Worm (Caenorhabditis elegans) whole organism, midembryonic: Measurements from ENCODE around the gene aps-1.
A peak's percentile ranks its signal among the peaks of the same experiment; 100 is the strongest.

Experiments
- T22C8.4 ChIP-seq: fragments of 200-800 bp; sonication (Bioruptor generic); IDR thresholded peaks from 2 replicates; pipeline ENCODE4 v1.3.6; 2022; ENCODE audit warnings: missing genetic modification characterization, missing compliant biosample characterization
- cog-1 ChIP-seq: sonication (generic microtip); optimal IDR thresholded peaks from 2 replicates; lab custom pipeline; 2016; ENCODE audit warnings: missing genetic modification characterization, missing compliant biosample characterization
- flt-1 ChIP-seq: fragments of 200-800 bp; sonication (Bioruptor generic); IDR thresholded peaks from 2 replicates; pipeline ENCODE4 v1.3.6; 2022; ENCODE audit warnings: missing genetic modification characterization, missing compliant biosample characterization
- klf-2 ChIP-seq: fragments of 200-800 bp; sonication (Bioruptor generic); conservative IDR thresholded peaks from 2 replicates; pipeline ENCODE4 v1.3.6; 2022; ENCODE audit warnings: missing genetic modification reagents, missing genetic modification characterization, missing compliant biosample characterization
- med-1 ChIP-seq: sonication (generic microtip); optimal IDR thresholded peaks from 2 replicates; lab custom pipeline; 2017; ENCODE audit warnings: missing genetic modification characterization, mild to moderate bottlenecking, missing compliant biosample characterization, antibody characterized with exemption, missing genetic modification reagents; ENCODE audit not compliant: insufficient read depth
- ref-1 ChIP-seq: fragments of 200-800 bp; sonication (Bioruptor generic); conservative IDR thresholded peaks from 2 replicates; pipeline ENCODE4 v1.3.6; 2022; ENCODE audit warnings: missing genetic modification reagents, missing genetic modification characterization, missing compliant biosample characterization
- tab-1 ChIP-seq: fragments of 200-800 bp; sonication (Bioruptor generic); IDR thresholded peaks from 2 replicates; pipeline ENCODE4 v1.3.6; 2022; ENCODE audit warnings: missing genetic modification characterization, missing compliant biosample characterization
- ztf-23 ChIP-seq: fragments of 200-800 bp; sonication (Bioruptor generic); IDR thresholded peaks from 2 replicates; pipeline ENCODE4 v1.3.6; 2022; ENCODE audit warnings: missing genetic modification reagents, missing genetic modification characterization, missing compliant biosample characterization
- ztf-29 ChIP-seq: fragments of 200-800 bp; sonication (Bioruptor generic); IDR thresholded peaks from 2 replicates; pipeline ENCODE4 v1.3.6; 2022; ENCODE audit warnings: missing genetic modification reagents, missing genetic modification characterization, missing compliant biosample characterization

aps-1 gene

ce11 chrV:6017630-6018029 lies at the start of gene aps-1, which contains the start of gene rpt-2:
Gene aps-1, plus strand, starts transcription at chrV:6017970.
Gene rpt-2, minus strand, starts transcription at chrV:6017669.
- no peak for TF ChIP-seq ref-1 (GFP tag; lab: Robert Waterston, UW)
- no peak for TF ChIP-seq med-1 (GFP tag; lab: Kevin White, UChicago)
- no peak for TF ChIP-seq ztf-23
- no peak for TF ChIP-seq T22C8.4 (GFP tag; lab: Robert Waterston, UW)
- TF ChIP-seq tab-1 (GFP tag; lab: Robert Waterston, UW): no peak
- no peak for TF ChIP-seq klf-2 (GFP tag; lab: Robert Waterston, UW)
- no peak for TF ChIP-seq ztf-29 (GFP tag; lab: Robert Waterston, UW)
- TF ChIP-seq cog-1 (tag; lab: Kevin White, UChicago): peak; percentile 61
- TF ChIP-seq flt-1 (GFP tag; lab: Robert Waterston, UW): no peak

ce11 chrV:5972582-5972981 lies 45.2 kb upstream of the aps-1 start:
- TF ChIP-seq T22C8.4 (GFP tag; lab: Robert Waterston, UW) (no peak), tab-1 (GFP tag; lab: Robert Waterston, UW) (no peak), ztf-23 (no peak), med-1 (GFP tag; lab: Kevin White, UChicago) (no peak)

ce11 chrV:5973713-5974112 lies 44.1 kb upstream of the aps-1 start:
- TF ChIP-seq klf-2 (GFP tag; lab: Robert Waterston, UW): no peak
- TF ChIP-seq ztf-29 (GFP tag; lab: Robert Waterston, UW): no peak
- no peak for TF ChIP-seq ztf-23
- TF ChIP-seq tab-1 (GFP tag; lab: Robert Waterston, UW): no peak
- no peak for TF ChIP-seq ref-1 (GFP tag; lab: Robert Waterston, UW)
- TF ChIP-seq flt-1 (GFP tag; lab: Robert Waterston, UW): no peak
- no peak for TF ChIP-seq T22C8.4 (GFP tag; lab: Robert Waterston, UW)
- TF ChIP-seq med-1 (GFP tag; lab: Kevin White, UChicago): no peak
- no peak for TF ChIP-seq cog-1 (tag; lab: Kevin White, UChicago)

DNA sequence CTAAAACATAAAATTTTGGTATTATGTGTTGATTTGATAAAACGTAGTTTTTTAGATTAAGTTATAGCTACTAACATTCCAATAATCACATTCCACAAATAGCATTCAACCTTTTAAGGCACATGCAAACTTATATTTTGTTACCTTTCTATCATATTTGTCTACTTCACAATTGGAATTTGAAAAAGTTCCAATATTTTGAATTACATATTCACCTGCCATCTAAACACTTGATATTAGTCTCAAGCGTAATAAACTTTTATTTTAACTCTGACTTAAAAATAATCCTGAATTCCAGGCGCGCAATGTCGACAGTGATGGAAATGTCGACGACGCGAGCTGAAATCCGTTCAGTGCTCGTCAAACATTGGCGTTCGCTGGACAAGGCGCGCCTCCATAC lies 42.0 kb upstream of the aps-1 start, which contains the start of gene acy-2:
acy-2 (plus strand) TSS at position 301 of the 400 bp plus-strand sequence.
- TF ChIP-seq T22C8.4 (GFP tag; lab: Robert Waterston, UW): no peak
- TF ChIP-seq ztf-29 (GFP tag; lab: Robert Waterston, UW): no peak
- no peak for TF ChIP-seq klf-2 (GFP tag; lab: Robert Waterston, UW)
- no peak for TF ChIP-seq med-1 (GFP tag; lab: Kevin White, UChicago)
- no peak for TF ChIP-seq cog-1 (tag; lab: Kevin White, UChicago)

DNA sequence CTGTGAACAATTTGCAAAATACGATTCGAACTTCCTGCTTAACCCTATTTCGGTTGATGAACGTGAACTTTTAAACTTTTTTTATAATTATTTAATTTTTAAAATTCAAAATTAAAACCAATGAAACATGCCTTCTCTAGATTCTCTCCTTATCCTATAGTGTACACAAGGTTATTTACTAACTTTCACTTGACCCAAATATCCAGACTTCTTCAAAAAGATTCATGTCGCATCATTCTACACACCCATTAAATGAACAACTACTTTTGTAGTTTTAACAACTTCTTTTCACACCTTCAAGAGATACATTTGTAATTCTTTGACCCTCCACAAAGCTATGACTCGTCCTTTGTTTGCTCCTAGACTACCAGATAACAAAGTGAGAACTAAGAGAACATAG lies 35.0 kb upstream of the aps-1 start:
- TF ChIP-seq ztf-23: no peak
- no peak for TF ChIP-seq ref-1 (GFP tag; lab: Robert Waterston, UW)
- TF ChIP-seq T22C8.4 (GFP tag; lab: Robert Waterston, UW): no peak
- no peak for TF ChIP-seq flt-1 (GFP tag; lab: Robert Waterston, UW)
- TF ChIP-seq cog-1 (tag; lab: Kevin White, UChicago): no peak
- no peak for TF ChIP-seq tab-1 (GFP tag; lab: Robert Waterston, UW)
- no peak for TF ChIP-seq med-1 (GFP tag; lab: Kevin White, UChicago)
- TF ChIP-seq ztf-29 (GFP tag; lab: Robert Waterston, UW): no peak
- TF ChIP-seq klf-2 (GFP tag; lab: Robert Waterston, UW): no peak

ce11 chrV:5983380-5983779 lies 34.4 kb upstream of the aps-1 start, which contains the start of gene dhs-16:
Gene dhs-16, plus strand, starts transcription at chrV:5983745.
- TF ChIP-seq ztf-23: no peak
- no peak for TF ChIP-seq flt-1 (GFP tag; lab: Robert Waterston, UW)
- no peak for TF ChIP-seq cog-1 (tag; lab: Kevin White, UChicago)
- no peak for TF ChIP-seq tab-1 (GFP tag; lab: Robert Waterston, UW)
- TF ChIP-seq T22C8.4 (GFP tag; lab: Robert Waterston, UW): no peak
- no peak for TF ChIP-seq ztf-29 (GFP tag; lab: Robert Waterston, UW)
- no peak for TF ChIP-seq med-1 (GFP tag; lab: Kevin White, UChicago)
- no peak for TF ChIP-seq klf-2 (GFP tag; lab: Robert Waterston, UW)
- TF ChIP-seq ref-1 (GFP tag; lab: Robert Waterston, UW): no peak

ce11 chrV:5984244-5984643 lies 33.5 kb upstream of the aps-1 start:
- no peak for TF ChIP-seq cog-1 (tag; lab: Kevin White, UChicago)
- TF ChIP-seq flt-1 (GFP tag; lab: Robert Waterston, UW): no peak
- TF ChIP-seq tab-1 (GFP tag; lab: Robert Waterston, UW): no peak
- no peak for TF ChIP-seq ztf-29 (GFP tag; lab: Robert Waterston, UW)
- TF ChIP-seq med-1 (GFP tag; lab: Kevin White, UChicago): no peak
- no peak for TF ChIP-seq T22C8.4 (GFP tag; lab: Robert Waterston, UW)
- no peak for TF ChIP-seq ref-1 (GFP tag; lab: Robert Waterston, UW)
- no peak for TF ChIP-seq klf-2 (GFP tag; lab: Robert Waterston, UW)
- no peak for TF ChIP-seq ztf-23

ce11 chrV:5986755-5987154 lies 31.0 kb upstream of the aps-1 start, which contains the start of gene C10F3.7:
Gene C10F3.7, minus strand, starts transcription at chrV:5986855.
- TF ChIP-seq ztf-29 (GFP tag; lab: Robert Waterston, UW): no peak
- no peak for TF ChIP-seq klf-2 (GFP tag; lab: Robert Waterston, UW)

DNA sequence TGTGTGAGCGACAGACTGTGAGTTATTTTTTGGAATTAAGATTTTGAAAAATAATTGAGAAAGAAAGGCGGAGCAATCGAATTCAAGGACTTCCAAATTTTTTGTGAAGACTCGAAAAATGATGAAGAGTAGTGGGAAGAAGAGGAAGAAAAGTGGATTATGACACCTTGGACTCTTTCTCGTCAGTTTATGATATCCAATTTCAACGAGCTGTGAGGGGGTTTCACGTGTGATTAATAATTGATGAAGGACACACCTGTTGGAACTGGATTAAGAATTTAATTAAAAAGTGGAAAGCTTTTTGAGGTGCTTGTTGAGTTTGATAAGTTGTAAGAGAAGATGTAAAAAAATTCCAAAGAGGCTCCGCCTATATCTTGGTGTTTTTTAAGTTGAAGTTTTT lies 27.4 kb upstream of the aps-1 start, which contains the start of gene fut-8:
fut-8 (minus strand) TSS at position 101 of the 400 bp plus-strand sequence.
- TF ChIP-seq tab-1 (GFP tag; lab: Robert Waterston, UW): no peak
- TF ChIP-seq ztf-29 (GFP tag; lab: Robert Waterston, UW): no peak
- no peak for TF ChIP-seq ref-1 (GFP tag; lab: Robert Waterston, UW)
- TF ChIP-seq ztf-23: no peak
- TF ChIP-seq klf-2 (GFP tag; lab: Robert Waterston, UW): no peak
- TF ChIP-seq cog-1 (tag; lab: Kevin White, UChicago): no peak
- TF ChIP-seq flt-1 (GFP tag; lab: Robert Waterston, UW): no peak
- TF ChIP-seq med-1 (GFP tag; lab: Kevin White, UChicago): no peak
- TF ChIP-seq T22C8.4 (GFP tag; lab: Robert Waterston, UW): no peak
